Worm (Caenorhabditis elegans) whole organism, late embryonic: Measurements from ENCODE around the gene ZK1236.5.
A peak's percentile ranks its signal among the peaks of the same experiment; 100 is the strongest.

ENCODE experiments used
- ahr-1 ChIP-seq: sonication (generic microtip); optimal IDR thresholded peaks from 2 replicates; lab custom pipeline; 2016; ENCODE audit warnings: missing genetic modification characterization, missing compliant biosample characterization
- ceh-18 ChIP-seq: sonication (generic microtip); optimal IDR thresholded peaks from 2 replicates; lab custom pipeline; 2016; ENCODE audit warnings: missing genetic modification characterization, missing compliant biosample characterization
- ceh-45 ChIP-seq: fragments of 200-800 bp; sonication (Bioruptor generic); IDR thresholded peaks from 2 replicates; pipeline ENCODE4 v1.3.6; 2022; ENCODE audit warnings: missing genetic modification reagents, missing genetic modification characterization, missing compliant biosample characterization
- ceh-9 ChIP-seq: sonication (generic microtip); optimal IDR thresholded peaks from 2 replicates; lab custom pipeline; 2016; ENCODE audit warnings: mild to moderate bottlenecking, missing genetic modification characterization, inconsistent platforms, missing compliant biosample characterization
- dve-1 ChIP-seq: sonication (generic microtip); optimal IDR thresholded peaks from 2 replicates; lab custom pipeline; 2017; ENCODE audit warnings: antibody characterized with exemption, mild to moderate bottlenecking, missing genetic modification characterization, missing compliant biosample characterization
- fkh-6 ChIP-seq: sonication (generic microtip); optimal IDR thresholded peaks from 2 replicates; lab custom pipeline; 2016; ENCODE audit warnings: missing genetic modification characterization, missing compliant biosample characterization
- hlh-13 ChIP-seq: fragments of 200-800 bp; sonication (Bioruptor generic); optimal IDR thresholded peaks from 2 replicates; lab custom pipeline; 2018; ENCODE audit warnings: mild to moderate bottlenecking, missing genetic modification characterization, missing compliant biosample characterization
- lin-11 ChIP-seq: fragments of 200-800 bp; sonication (Bioruptor generic); optimal IDR thresholded peaks from 2 replicates; lab custom pipeline; 2018; ENCODE audit warnings: mild to moderate bottlenecking, missing genetic modification characterization, missing compliant biosample characterization
- npax-4 ChIP-seq: sonication (generic microtip); optimal IDR thresholded peaks from 2 replicates; lab custom pipeline; 2016; ENCODE audit warnings: missing genetic modification characterization, missing compliant biosample characterization
- ref-2 ChIP-seq: sonication (generic microtip); optimal IDR thresholded peaks from 2 replicates; lab custom pipeline; 2016; ENCODE audit warnings: missing genetic modification characterization, missing compliant biosample characterization
- rnt-1 ChIP-seq: sonication (generic microtip); optimal IDR thresholded peaks from 2 replicates; lab custom pipeline; 2016; ENCODE audit warnings: missing genetic modification characterization, missing compliant biosample characterization
- tbx-7 ChIP-seq: sonication (generic microtip); optimal IDR thresholded peaks from 2 replicates; lab custom pipeline; 2016; ENCODE audit warnings: missing genotype, missing genetic modification characterization, missing compliant biosample characterization
- unc-42 ChIP-seq: sonication (generic microtip); optimal IDR thresholded peaks from 2 replicates; lab custom pipeline; 2016; ENCODE audit warnings: missing genotype, missing genetic modification characterization, missing compliant biosample characterization
- ztf-16 ChIP-seq: sonication (generic microtip); optimal IDR thresholded peaks from 2 replicates; lab custom pipeline; 2017; ENCODE audit warnings: missing genetic modification characterization, missing compliant biosample characterization

ZK1236.5 gene

DNA sequence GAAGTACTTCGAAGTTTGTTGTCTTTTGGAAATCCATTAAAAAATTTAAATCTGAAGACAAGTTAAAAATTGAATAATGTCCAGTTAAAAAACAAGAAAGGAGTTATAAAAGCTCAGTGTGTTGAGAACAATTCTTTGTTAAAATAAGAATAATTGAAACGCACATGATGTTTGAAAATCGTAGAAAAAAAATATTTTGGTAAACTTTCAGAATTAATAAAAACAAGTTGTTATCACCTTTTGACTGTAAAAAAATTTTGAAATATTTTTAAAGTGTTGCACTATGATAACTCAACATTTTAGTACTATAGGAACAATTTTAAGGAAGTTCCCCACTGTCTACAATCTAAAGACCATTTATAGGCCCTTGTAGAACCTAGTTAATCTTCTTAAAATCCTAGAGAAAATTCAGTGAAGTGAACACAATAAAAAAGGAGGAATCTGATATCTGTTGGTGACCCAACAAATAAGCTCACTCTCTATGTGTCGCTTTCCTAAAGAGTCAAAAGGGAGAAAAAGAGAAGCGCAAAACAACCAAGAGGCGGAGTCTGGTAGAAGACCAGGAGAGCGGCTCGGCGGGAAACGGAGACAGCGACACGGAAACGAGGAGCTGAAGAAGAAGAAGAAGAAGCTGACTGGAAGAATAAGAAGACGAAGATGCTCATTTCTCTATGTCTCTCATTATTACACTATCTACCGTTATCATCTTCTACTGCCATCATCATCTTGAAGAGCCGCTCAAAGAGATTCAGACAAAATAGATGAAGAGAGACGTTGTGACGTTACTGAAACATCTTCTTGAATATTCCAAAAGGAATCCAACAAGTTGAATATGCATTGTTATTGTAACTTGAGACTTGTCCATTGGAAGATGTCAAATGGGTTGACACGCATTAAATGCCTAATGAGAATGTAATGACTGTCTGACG lies 37.4 kb downstream of the ZK1236.5 start, which contains the start of gene ZK353.10:
ZK353.10 (minus strand) TSS at position 51 of the 929 bp plus-strand sequence.
- TF ChIP-seq lin-11, result no peak
- no peak for TF ChIP-seq ztf-16 (tag; lab: Kevin White, UChicago)
- TF ChIP-seq ceh-9 (tag; lab: Kevin White, UChicago), result no peak
- no peak for TF ChIP-seq rnt-1 (tag; lab: Kevin White, UChicago)
- TF ChIP-seq, all 69 proteins: peak for 0

DNA sequence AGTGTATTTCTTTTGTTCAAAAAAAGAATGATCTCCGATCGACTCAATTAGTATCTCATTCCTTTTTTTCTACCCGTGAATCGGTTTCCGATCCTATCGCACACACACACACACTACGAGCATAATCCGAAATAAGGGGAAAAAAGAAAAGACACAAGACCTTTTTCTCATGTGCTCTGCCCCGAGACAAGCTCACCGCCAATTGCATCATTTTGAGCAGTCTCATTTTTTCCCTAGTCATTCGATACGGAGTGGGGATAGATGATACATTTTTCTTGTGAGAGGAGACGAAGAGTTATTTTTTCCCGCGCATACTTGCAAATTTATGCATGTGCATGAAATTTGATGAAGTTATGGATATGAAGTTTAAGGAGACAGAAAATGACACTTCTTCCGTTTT lies 39.7 kb downstream of the ZK1236.5 start:
- no peak for TF ChIP-seq ref-2 (tag; lab: Kevin White, UChicago)
- no peak for TF ChIP-seq hlh-13
- TF ChIP-seq unc-42 (tag; lab: Kevin White, UChicago), result peak; percentile 81
- no peak for TF ChIP-seq ahr-1
- no peak for TF ChIP-seq ceh-45 (GFP tag; lab: Robert Waterston, UW)
- no peak for TF ChIP-seq npax-4 (tag; lab: Kevin White, UChicago)

DNA sequence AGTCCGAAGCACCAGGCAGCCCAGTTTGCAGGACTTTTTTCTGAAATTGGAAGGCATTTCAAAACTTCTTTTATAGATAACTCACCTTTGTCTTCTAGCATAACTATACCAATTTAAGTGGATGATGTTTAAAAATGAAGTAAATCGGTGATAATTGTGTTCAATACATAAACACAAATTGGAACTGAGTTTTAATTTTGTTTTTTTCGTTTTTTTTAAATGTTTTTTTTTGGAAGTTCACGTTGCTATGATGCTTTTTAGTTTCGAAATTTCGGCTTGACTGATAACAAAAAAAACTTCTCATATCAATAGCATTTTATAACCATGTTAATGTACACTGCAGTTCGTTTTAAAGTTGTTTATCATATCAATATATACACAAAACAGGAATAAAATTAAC lies 42.5 kb downstream of the ZK1236.5 start, which contains the start of gene ZK353.4:
ZK353.4 (minus strand) TSS at position 101 of the 400 bp plus-strand sequence.
- no peak for TF ChIP-seq ceh-9 (tag; lab: Kevin White, UChicago)
- TF ChIP-seq fkh-6, result no peak
- no peak for TF ChIP-seq ceh-18 (tag; lab: Kevin White, UChicago)
- TF ChIP-seq dve-1, result no peak
- TF ChIP-seq tbx-7 (tag; lab: Kevin White, UChicago), result no peak
- TF ChIP-seq, all 69 proteins: peak for 0
